Worm (Caenorhabditis elegans): ENCODE data around the gene srh-159.

Gene srh-159

DNA sequence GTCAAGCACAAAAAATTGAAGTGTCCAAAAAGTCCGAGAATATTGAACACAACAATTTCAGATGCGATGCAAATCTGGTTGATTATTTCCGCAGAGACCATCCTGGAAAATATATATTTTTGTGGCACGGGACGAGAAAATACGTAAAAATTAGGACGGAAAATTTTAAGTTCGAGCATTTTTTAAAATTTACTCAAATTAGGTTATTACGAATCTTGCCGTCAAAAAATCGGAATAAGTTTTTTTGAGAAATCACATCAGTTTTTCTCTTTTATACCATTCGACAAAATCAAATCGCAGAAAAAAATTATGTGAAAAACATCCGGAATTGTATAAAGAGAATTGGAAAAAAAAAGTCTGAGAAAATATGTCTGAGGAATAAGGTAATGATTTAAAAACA lies 4.2 kb upstream of the srh-159 start, which contains the start of gene srsx-1:
TSS of gene srsx-1 (minus strand) at position 101 of the 400 bp plus-strand sequence.
- no peak for TF ChIP-seq tab-1 (GFP tag; IDR thresholded peaks at IDR 0.05)
- TF ChIP-seq med-1 (GFP tag; optimal IDR thresholded peaks at IDR 0.05; ENCODE audit: insufficient read depth): no peak
- TF ChIP-seq ref-1 (GFP tag; conservative IDR thresholded peaks at IDR 0.05): no peak
- no peak for TF ChIP-seq ztf-29 (GFP tag; IDR thresholded peaks at IDR 0.05)
- no peak for TF ChIP-seq cog-1 (tag; optimal IDR thresholded peaks at IDR 0.05)
- TF ChIP-seq klf-2 (GFP tag; conservative IDR thresholded peaks at IDR 0.05): no peak
- TF ChIP-seq flt-1 (GFP tag; IDR thresholded peaks at IDR 0.05): no peak
- no peak for TF ChIP-seq ztf-23 (GFP tag; IDR thresholded peaks at IDR 0.05)
- TF ChIP-seq T22C8.4 (GFP tag; IDR thresholded peaks at IDR 0.05): no peak

ce11 chrV:17178457-17178856 lies 3.7 kb upstream of the srh-159 start, which contains the start of gene srh-174:
Gene srh-174 (plus strand): TSS chrV:17178757.
- TF ChIP-seq cog-1 (tag; optimal IDR thresholded peaks at IDR 0.05): no peak
- no peak for TF ChIP-seq ref-1 (GFP tag; conservative IDR thresholded peaks at IDR 0.05)
- TF ChIP-seq ztf-23 (GFP tag; IDR thresholded peaks at IDR 0.05): no peak
- TF ChIP-seq klf-2 (GFP tag; conservative IDR thresholded peaks at IDR 0.05): no peak
- TF ChIP-seq med-1 (GFP tag; optimal IDR thresholded peaks at IDR 0.05; ENCODE audit: insufficient read depth): no peak
- no peak for TF ChIP-seq T22C8.4 (GFP tag; IDR thresholded peaks at IDR 0.05)
- TF ChIP-seq tab-1 (GFP tag; IDR thresholded peaks at IDR 0.05): no peak
- TF ChIP-seq ztf-29 (GFP tag; IDR thresholded peaks at IDR 0.05): no peak
- TF ChIP-seq flt-1 (GFP tag; IDR thresholded peaks at IDR 0.05): no peak

ce11 chrV:17190399-17190798 lies 8.3 kb downstream of the srh-159 start, which contains the start of gene str-199:
Gene str-199 (minus strand): TSS chrV:17190499.
- no peak for TF ChIP-seq med-1 (GFP tag; optimal IDR thresholded peaks at IDR 0.05; ENCODE audit: insufficient read depth)
- no peak for TF ChIP-seq tab-1 (GFP tag; IDR thresholded peaks at IDR 0.05)
- TF ChIP-seq klf-2 (GFP tag; conservative IDR thresholded peaks at IDR 0.05): no peak
- no peak for TF ChIP-seq T22C8.4 (GFP tag; IDR thresholded peaks at IDR 0.05)
- TF ChIP-seq flt-1 (GFP tag; IDR thresholded peaks at IDR 0.05): no peak
- TF ChIP-seq ztf-23 (GFP tag; IDR thresholded peaks at IDR 0.05): no peak
- TF ChIP-seq ref-1 (GFP tag; conservative IDR thresholded peaks at IDR 0.05): no peak
- no peak for TF ChIP-seq ztf-29 (GFP tag; IDR thresholded peaks at IDR 0.05)
- no peak for TF ChIP-seq cog-1 (tag; optimal IDR thresholded peaks at IDR 0.05)

ce11 chrV:17192238-17192637 lies 10.1 kb downstream of the srh-159 start, which contains the start of gene srz-47:
Gene srz-47 (minus strand): TSS chrV:17192338.
- TF ChIP-seq flt-1 (GFP tag; IDR thresholded peaks at IDR 0.05) (no peak), T22C8.4 (GFP tag; IDR thresholded peaks at IDR 0.05) (no peak), med-1 (GFP tag; optimal IDR thresholded peaks at IDR 0.05; ENCODE audit: insufficient read depth) (no peak), ref-1 (GFP tag; conservative IDR thresholded peaks at IDR 0.05) (no peak), klf-2 (GFP tag; conservative IDR thresholded peaks at IDR 0.05) (no peak), ztf-29 (GFP tag; IDR thresholded peaks at IDR 0.05) (no peak), ztf-23 (GFP tag; IDR thresholded peaks at IDR 0.05) (no peak), tab-1 (GFP tag; IDR thresholded peaks at IDR 0.05) (no peak), cog-1 (tag; optimal IDR thresholded peaks at IDR 0.05) (no peak)

DNA sequence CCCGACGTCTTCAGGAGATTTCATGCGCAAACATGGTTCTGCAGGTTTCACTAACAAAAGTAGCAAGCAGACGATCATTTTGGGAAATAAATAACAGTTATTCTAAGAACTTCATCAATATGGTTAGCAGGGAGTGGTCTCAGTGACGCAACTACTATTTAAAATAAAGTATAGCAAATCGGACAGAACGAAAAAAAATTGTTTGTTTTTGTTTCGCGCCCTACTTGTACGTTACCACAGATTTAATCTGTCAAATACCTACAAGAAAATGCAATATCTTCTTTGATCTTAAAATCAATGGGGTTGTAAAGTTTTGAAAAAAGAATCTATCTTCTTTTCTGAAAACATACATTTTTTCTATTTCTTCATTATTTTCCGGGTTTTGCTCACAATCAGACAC lies 16.8 kb downstream of the srh-159 start, which contains the start of gene srz-96:
TSS of gene srz-96 (plus strand) at position 301 of the 400 bp plus-strand sequence.
- TF ChIP-seq med-1 (GFP tag; optimal IDR thresholded peaks at IDR 0.05; ENCODE audit: insufficient read depth) (no peak), ztf-23 (GFP tag; IDR thresholded peaks at IDR 0.05) (no peak), tab-1 (GFP tag; IDR thresholded peaks at IDR 0.05) (no peak), flt-1 (GFP tag; IDR thresholded peaks at IDR 0.05) (no peak), ztf-29 (GFP tag; IDR thresholded peaks at IDR 0.05) (no peak), cog-1 (tag; optimal IDR thresholded peaks at IDR 0.05) (no peak), T22C8.4 (GFP tag; IDR thresholded peaks at IDR 0.05) (no peak), ref-1 (GFP tag; conservative IDR thresholded peaks at IDR 0.05) (no peak), klf-2 (GFP tag; conservative IDR thresholded peaks at IDR 0.05) (no peak)

- no peak for TF ChIP-seq cog-1 (tag; optimal IDR thresholded peaks at IDR 0.05)
- no peak for TF ChIP-seq med-1 (GFP tag; optimal IDR thresholded peaks at IDR 0.05; ENCODE audit: insufficient read depth)
These were observed 19.7 kb downstream of the srh-159 start, which contains the start of gene Y68A4A.10 for ce11 chrV:17201847-17202246. Gene Y68A4A.10 (plus strand): TSS chrV:17202147.

ce11 chrV:17206469-17206868 lies 24.3 kb downstream of the srh-159 start:
- no peak for TF ChIP-seq T22C8.4 (GFP tag; IDR thresholded peaks at IDR 0.05)
- TF ChIP-seq cog-1 (tag; optimal IDR thresholded peaks at IDR 0.05): no peak
- no peak for TF ChIP-seq med-1 (GFP tag; optimal IDR thresholded peaks at IDR 0.05; ENCODE audit: insufficient read depth)
- no peak for TF ChIP-seq tab-1 (GFP tag; IDR thresholded peaks at IDR 0.05)
- no peak for TF ChIP-seq flt-1 (GFP tag; IDR thresholded peaks at IDR 0.05)
- no peak for TF ChIP-seq ztf-23 (GFP tag; IDR thresholded peaks at IDR 0.05)
- TF ChIP-seq ztf-29 (GFP tag; IDR thresholded peaks at IDR 0.05): no peak

DNA sequence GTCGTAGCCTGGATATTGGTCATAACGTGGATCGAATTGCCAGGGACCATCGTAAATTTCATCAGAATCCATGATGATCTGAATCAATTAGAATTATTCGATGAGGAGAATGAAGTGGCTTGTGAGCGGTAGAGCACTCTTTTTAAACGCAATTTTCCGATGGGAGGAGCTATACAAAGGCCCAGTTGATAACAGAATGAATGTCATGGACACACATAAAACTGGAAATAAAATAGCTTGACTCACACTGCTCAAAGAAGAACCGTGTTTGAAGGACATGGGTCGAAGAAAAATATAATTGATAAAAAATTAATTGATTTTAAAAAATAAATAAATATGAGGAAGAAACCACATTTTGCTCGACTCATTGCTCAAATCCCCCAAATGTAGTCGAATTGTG lies 25.9 kb downstream of the srh-159 start, which contains the start of gene Y68A4A.13:
TSS of gene Y68A4A.13 (minus strand) at position 101 of the 400 bp plus-strand sequence.
- TF ChIP-seq tab-1 (GFP tag; IDR thresholded peaks at IDR 0.05): no peak
- no peak for TF ChIP-seq ref-1 (GFP tag; conservative IDR thresholded peaks at IDR 0.05)
- TF ChIP-seq ztf-29 (GFP tag; IDR thresholded peaks at IDR 0.05): no peak
- TF ChIP-seq flt-1 (GFP tag; IDR thresholded peaks at IDR 0.05): no peak
- no peak for TF ChIP-seq ztf-23 (GFP tag; IDR thresholded peaks at IDR 0.05)
- TF ChIP-seq med-1 (GFP tag; optimal IDR thresholded peaks at IDR 0.05; ENCODE audit: insufficient read depth): no peak
- TF ChIP-seq cog-1 (tag; optimal IDR thresholded peaks at IDR 0.05): no peak
- no peak for TF ChIP-seq T22C8.4 (GFP tag; IDR thresholded peaks at IDR 0.05)
- TF ChIP-seq klf-2 (GFP tag; conservative IDR thresholded peaks at IDR 0.05): no peak

- no peak for TF ChIP-seq flt-1 (GFP tag; IDR thresholded peaks at IDR 0.05)
- no peak for TF ChIP-seq tab-1 (GFP tag; IDR thresholded peaks at IDR 0.05)
- no peak for TF ChIP-seq ztf-23 (GFP tag; IDR thresholded peaks at IDR 0.05)
- TF ChIP-seq cog-1 (tag; optimal IDR thresholded peaks at IDR 0.05): no peak
- no peak for TF ChIP-seq med-1 (GFP tag; optimal IDR thresholded peaks at IDR 0.05; ENCODE audit: insufficient read depth)
- TF ChIP-seq ref-1 (GFP tag; conservative IDR thresholded peaks at IDR 0.05): no peak
- TF ChIP-seq klf-2 (GFP tag; conservative IDR thresholded peaks at IDR 0.05): no peak
- no peak for TF ChIP-seq T22C8.4 (GFP tag; IDR thresholded peaks at IDR 0.05)
- TF ChIP-seq ztf-29 (GFP tag; IDR thresholded peaks at IDR 0.05): no peak
These were observed 30.0 kb downstream of the srh-159 start, which contains the start of gene srh-236 for ce11 chrV:17211989-17212731. Gene srh-236 (minus strand): TSS chrV:17212039.

Measured in whole organism, midembryonic.